Fruit fly (Drosophila melanogaster) whole organism, wandering third instar larva: ENCODE results near the gene CheB38b.

Source experiments
- Dif ChIP-seq: fragments of 200-275, 200-300 bp; sonication (Bioruptor generic); optimal IDR thresholded peaks from 2 replicates; lab custom pipeline; 2018; ENCODE audit warnings: missing biosample characterization, missing genetic modification characterization; ENCODE audit not compliant: partially characterized antibody
- Jra ChIP-seq: sonication (Bioruptor generic); optimal IDR thresholded peaks from 2 replicates; lab custom pipeline; 2016; ENCODE audit warnings: missing biosample characterization, missing genetic modification characterization
- Sp1 ChIP-seq: fragments of 200-800 bp; sonication (Bioruptor generic); optimal IDR thresholded peaks from 3 replicates; lab custom pipeline; 2019; ENCODE audit warnings: missing biosample characterization, mild to moderate bottlenecking, missing genetic modification characterization, moderate library complexity
- fru ChIP-seq: fragments of 200-800 bp; sonication (Bioruptor generic); optimal IDR thresholded peaks from 3 replicates; lab custom pipeline; 2016; ENCODE audit warnings: missing biosample characterization, mild to moderate bottlenecking, missing genetic modification characterization
- lola ChIP-seq: fragments of >200 bp; optimal IDR thresholded peaks from 2 replicates; lab custom pipeline; 2017; ENCODE audit warnings: missing biosample characterization, missing genetic modification characterization
- tai ChIP-seq: sonication (Bioruptor generic); optimal IDR thresholded peaks from 2 replicates; lab custom pipeline; 2016; ENCODE audit warnings: missing biosample characterization, missing genetic modification characterization
- usp ChIP-seq: fragments of >200 bp; optimal IDR thresholded peaks from 2 replicates; lab custom pipeline; 2017; ENCODE audit warnings: missing biosample characterization, missing genetic modification characterization

- TF ChIP-seq Jra (GFP tag; lab: Kevin White, UChicago) (no peak), Sp1 (GFP tag; lab: Kevin White, UChicago) (peak; percentile 13), usp (GFP tag; lab: Kevin White, UChicago) (no peak), fru (GFP tag; lab: Kevin White, UChicago) (peak; percentile 0), tai (GFP tag; lab: Kevin White, UChicago) (no peak), lola (GFP tag; lab: Kevin White, UChicago) (no peak), Dif (GFP tag; lab: Kevin White, UChicago) (peak; percentile 92)
Observed at dm6 chr2L:20823196-20824105, 6.4 kb upstream of the CheB38b start.
